Worm (Caenorhabditis elegans): ENCODE measurements around the gene F18G5.1.

F18G5.1 gene

DNA sequence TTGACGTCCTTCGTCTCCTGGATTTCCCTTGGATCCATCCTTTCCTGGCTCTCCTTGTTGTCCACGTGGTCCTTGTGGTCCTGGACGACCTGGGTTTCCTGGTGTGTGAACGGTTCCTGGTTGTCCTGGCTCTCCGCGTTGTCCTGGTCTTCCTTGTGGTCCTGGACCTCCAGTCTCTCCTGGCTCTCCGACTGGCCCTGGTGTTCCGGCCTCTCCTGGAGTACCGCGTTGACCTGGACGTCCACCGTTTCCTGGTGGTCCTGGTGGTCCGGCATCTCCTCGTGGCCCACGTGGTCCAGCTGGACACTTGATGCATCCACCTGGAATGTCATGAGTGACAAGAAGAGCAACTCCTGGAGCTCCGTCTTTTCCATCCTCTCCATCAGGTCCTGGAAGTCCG lies 25.8 kb upstream of the F18G5.1 start:
- TF ChIP-seq elt-3 (tag; optimal IDR thresholded peaks at IDR 0.05) (no peak), ceh-43 (GFP tag; optimal IDR thresholded peaks at IDR 0.05) (no peak), cnd-1 (tag; optimal IDR thresholded peaks at IDR 0.05) (no peak), tbx-8 (GFP tag; optimal IDR thresholded peaks at IDR 0.05) (no peak), sptf-1 (tag; optimal IDR thresholded peaks at IDR 0.05) (no peak), mls-2 (tag; optimal IDR thresholded peaks at IDR 0.05) (no peak), nhr-2 (tag; optimal IDR thresholded peaks at IDR 0.05) (no peak), ceh-83 (GFP tag; optimal IDR thresholded peaks at IDR 0.05) (no peak), ham-2 (GFP tag; optimal IDR thresholded peaks at IDR 0.05) (no peak), nhr-12 (tag; optimal IDR thresholded peaks at IDR 0.05) (no peak), ces-1 (GFP tag; optimal IDR thresholded peaks at IDR 0.05) (no peak), ztf-11 (tag; optimal IDR thresholded peaks at IDR 0.05) (no peak), elt-1 (tag; optimal IDR thresholded peaks at IDR 0.05; ENCODE audit: borderline replicate concordance, insufficient read depth) (no peak), unc-39 (tag; optimal IDR thresholded peaks at IDR 0.05) (no peak)

DNA sequence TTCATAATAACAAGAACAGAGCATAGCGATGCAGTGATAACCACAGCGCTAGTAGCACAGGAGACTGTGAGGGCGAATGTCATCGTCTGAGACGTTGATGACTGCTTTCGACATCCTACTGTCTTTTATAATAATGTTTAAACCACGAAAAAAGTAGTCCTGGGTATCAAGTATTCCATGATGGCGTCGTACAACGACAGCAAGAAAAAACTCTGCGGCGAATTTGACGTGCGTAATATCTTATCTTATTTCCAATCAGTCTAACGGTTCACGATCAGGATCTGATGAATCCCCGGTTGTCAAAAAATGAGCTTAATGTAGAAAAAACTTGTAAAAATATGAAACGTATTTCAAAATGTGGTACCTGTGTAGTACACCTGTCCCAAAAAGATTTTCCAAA lies 25.1 kb upstream of the F18G5.1 start, which contains the start of gene col-175:
Gene col-175 (minus strand): TSS at position 101 of the 400 bp plus-strand sequence.
- no peak for TF ChIP-seq lin-13 (tag; optimal IDR thresholded peaks at IDR 0.05)
- no peak for TF ChIP-seq mls-2 (tag; optimal IDR thresholded peaks at IDR 0.05)
- TF ChIP-seq ceh-39 (tag; optimal IDR thresholded peaks at IDR 0.05) = no peak
- no peak for TF ChIP-seq mab-5 (tag; optimal IDR thresholded peaks at IDR 0.05)
- TF ChIP-seq flh-1 (GFP tag; optimal IDR thresholded peaks at IDR 0.05) = no peak
- no peak for TF ChIP-seq nhr-237 (tag; optimal IDR thresholded peaks at IDR 0.05)
- TF ChIP-seq unc-120 (tag; optimal IDR thresholded peaks at IDR 0.05; ENCODE audit: poor library complexity, severe bottlenecking) = no peak
- TF ChIP-seq drap-1 (GFP tag; optimal IDR thresholded peaks at IDR 0.05) = no peak
- no peak for TF ChIP-seq bed-3 (GFP tag; optimal IDR thresholded peaks at IDR 0.05)
- no peak for TF ChIP-seq cnd-1 (tag; optimal IDR thresholded peaks at IDR 0.05)
- no peak for TF ChIP-seq nhr-2 (tag; optimal IDR thresholded peaks at IDR 0.05)

DNA sequence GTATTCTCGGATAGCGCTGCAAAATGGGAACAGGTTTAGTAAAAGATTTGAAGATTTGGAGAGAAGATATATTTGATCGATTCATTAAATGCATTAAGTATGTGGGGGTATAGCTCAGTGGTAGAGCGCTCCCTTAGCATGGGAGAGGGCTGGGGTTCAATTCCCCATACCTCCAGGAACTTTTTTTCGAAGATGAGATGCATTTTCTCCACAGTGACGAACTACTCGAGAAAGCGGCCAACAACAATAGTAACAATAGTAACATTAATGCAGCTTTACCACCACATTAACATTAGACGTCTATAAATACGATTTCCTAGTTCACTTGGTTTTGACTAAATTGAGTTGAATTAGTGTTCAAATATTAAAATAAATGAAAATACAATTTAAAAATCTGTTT lies 21.9 kb upstream of the F18G5.1 start:
- TF ChIP-seq lsy-2 (tag; optimal IDR thresholded peaks at IDR 0.05) (no peak), nhr-28 (tag; optimal IDR thresholded peaks at IDR 0.05) (no peak), pha-4 (tag; optimal IDR thresholded peaks at IDR 0.05) (no peak), unc-39 (tag; optimal IDR thresholded peaks at IDR 0.05) (no peak), lin-32 (GFP tag; optimal IDR thresholded peaks at IDR 0.05) (no peak), blmp-1 (tag; optimal IDR thresholded peaks at IDR 0.05) (no peak), snpc-4 (tag; optimal IDR thresholded peaks at IDR 0.05) (no peak), mls-2 (tag; optimal IDR thresholded peaks at IDR 0.05) (no peak), ceh-83 (GFP tag; optimal IDR thresholded peaks at IDR 0.05) (no peak), ceh-43 (GFP tag; optimal IDR thresholded peaks at IDR 0.05) (no peak), nhr-76 (tag; optimal IDR thresholded peaks at IDR 0.05) (no peak), sem-2 (GFP tag; optimal IDR thresholded peaks at IDR 0.05) (no peak), nhr-237 (tag; optimal IDR thresholded peaks at IDR 0.05) (no peak), M03D4.4 (tag; optimal IDR thresholded peaks at IDR 0.05) (no peak)

DNA sequence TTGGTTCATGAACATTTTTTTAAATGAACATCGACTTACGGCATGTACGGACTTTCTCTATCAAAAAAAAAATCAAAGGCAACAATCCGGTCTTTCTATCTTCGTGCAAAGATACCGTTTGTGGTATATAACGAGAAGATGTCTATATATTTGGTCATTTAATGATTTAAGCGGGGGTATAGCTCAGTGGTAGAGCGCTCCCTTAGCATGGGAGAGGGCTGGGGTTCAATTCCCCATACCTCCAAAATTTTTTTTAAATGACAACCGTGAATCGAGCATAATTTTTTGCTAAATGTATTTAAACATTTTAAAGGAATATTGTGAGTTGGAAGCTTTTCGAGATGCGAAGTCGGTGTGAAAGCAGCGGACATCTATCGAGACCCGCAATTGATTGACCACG lies 21.0 kb upstream of the F18G5.1 start:
- no peak for TF ChIP-seq snpc-4 (tag; optimal IDR thresholded peaks at IDR 0.05)
- TF ChIP-seq unc-120 (tag; optimal IDR thresholded peaks at IDR 0.05; ENCODE audit: poor library complexity, severe bottlenecking) = no peak
- TF ChIP-seq ceh-83 (GFP tag; optimal IDR thresholded peaks at IDR 0.05) = no peak

DNA sequence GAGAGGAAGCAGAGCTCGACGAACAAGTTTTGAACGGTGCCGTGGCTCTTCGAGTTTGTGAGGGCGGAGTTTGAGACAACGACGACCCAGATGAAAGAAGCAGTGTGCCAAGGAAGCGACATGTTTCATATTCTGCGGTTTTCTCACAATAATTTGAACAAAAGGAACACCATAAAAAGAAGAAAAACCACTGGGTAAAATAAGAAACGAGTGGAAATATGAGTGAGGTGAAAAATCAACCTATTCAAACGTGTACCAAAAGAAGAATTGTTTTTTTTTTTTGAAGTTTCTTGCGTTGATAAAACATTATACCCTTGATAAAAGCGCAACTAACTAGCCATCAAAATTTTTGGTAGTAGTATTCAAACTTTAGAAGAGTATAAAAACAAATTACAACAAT lies 17.5 kb upstream of the F18G5.1 start, which contains the start of gene lgc-4:
Gene lgc-4 (minus strand): TSS at position 101 of the 400 bp plus-strand sequence.
- TF ChIP-seq cnd-1 (tag; optimal IDR thresholded peaks at IDR 0.05) (no peak), M03D4.4 (tag; optimal IDR thresholded peaks at IDR 0.05) (no peak)

DNA sequence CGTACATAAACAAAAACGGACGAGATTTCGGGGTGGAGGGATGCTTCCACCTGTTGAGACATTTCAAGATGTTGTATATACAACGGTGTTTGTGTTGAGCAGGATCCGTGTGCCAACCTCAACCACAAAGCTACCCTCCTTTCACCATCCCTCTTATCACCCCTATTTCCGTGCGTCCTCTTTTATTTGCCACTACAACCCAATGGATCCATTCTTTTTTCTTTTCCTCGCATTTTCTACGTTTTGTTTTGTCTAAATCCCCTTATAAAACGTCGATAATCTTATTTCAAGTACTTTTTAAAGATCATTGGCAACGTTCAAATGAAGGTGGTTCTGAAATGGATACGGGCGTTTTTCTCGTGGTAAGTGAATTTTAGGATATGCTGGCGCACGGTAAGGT lies 16.4 kb upstream of the F18G5.1 start, which contains the start of gene gpa-12:
Gene gpa-12 (plus strand): TSS at position 301 of the 400 bp plus-strand sequence.
- TF ChIP-seq drap-1 (GFP tag; optimal IDR thresholded peaks at IDR 0.05) = no peak
- no peak for TF ChIP-seq lsy-2 (tag; optimal IDR thresholded peaks at IDR 0.05)
- TF ChIP-seq mls-2 (tag; optimal IDR thresholded peaks at IDR 0.05) = no peak
- no peak for TF ChIP-seq blmp-1 (tag; optimal IDR thresholded peaks at IDR 0.05)
- TF ChIP-seq tbx-8 (GFP tag; optimal IDR thresholded peaks at IDR 0.05) = no peak
- TF ChIP-seq snpc-4 (tag; optimal IDR thresholded peaks at IDR 0.05) = no peak
- no peak for TF ChIP-seq pha-4 (tag; optimal IDR thresholded peaks at IDR 0.05)
- TF ChIP-seq nhr-237 (tag; optimal IDR thresholded peaks at IDR 0.05) = no peak
- no peak for TF ChIP-seq ztf-11 (tag; optimal IDR thresholded peaks at IDR 0.05)
- no peak for TF ChIP-seq mab-5 (tag; optimal IDR thresholded peaks at IDR 0.05)
- TF ChIP-seq nhr-28 (tag; optimal IDR thresholded peaks at IDR 0.05) = no peak
- no peak for TF ChIP-seq unc-120 (tag; optimal IDR thresholded peaks at IDR 0.05; ENCODE audit: poor library complexity, severe bottlenecking)
- TF ChIP-seq ces-1 (GFP tag; optimal IDR thresholded peaks at IDR 0.05) = no peak
- no peak for TF ChIP-seq unc-39 (tag; optimal IDR thresholded peaks at IDR 0.05)
- TF ChIP-seq sptf-1 (tag; optimal IDR thresholded peaks at IDR 0.05) = no peak
- no peak for TF ChIP-seq nhr-76 (tag; optimal IDR thresholded peaks at IDR 0.05)
- no peak for TF ChIP-seq unc-62 (GFP tag; optimal IDR thresholded peaks at IDR 0.05)
- no peak for TF ChIP-seq ceh-83 (GFP tag; optimal IDR thresholded peaks at IDR 0.05)
- TF ChIP-seq mep-1 (tag; optimal IDR thresholded peaks at IDR 0.05) = no peak
- TF ChIP-seq elt-1 (tag; optimal IDR thresholded peaks at IDR 0.05; ENCODE audit: borderline replicate concordance, insufficient read depth) = no peak

Data from whole organism, mixed stage, embryonic.